Worm (Caenorhabditis elegans) whole organism, L3 larva: ENCODE measurements around the gene srh-190.
A peak's percentile ranks its signal among the peaks of the same experiment; 100 is the strongest.

Source experiments
- aly-2 ChIP-seq: fragments of 150-350 bp; optimal IDR thresholded peaks from 2 replicates; lab custom pipeline; 2014; ENCODE audit warnings: missing biosample characterization, missing genetic modification characterization
- ceh-16 ChIP-seq: sonication (generic microtip); optimal IDR thresholded peaks from 2 replicates; lab custom pipeline; 2017; ENCODE audit warnings: missing biosample characterization, missing genetic modification characterization
- ceh-28 ChIP-seq: fragments of 150-350 bp; optimal IDR thresholded peaks from 2 replicates; lab custom pipeline; 2014; ENCODE audit warnings: missing biosample characterization, missing genetic modification reagents, missing genetic modification characterization
- ceh-82 ChIP-seq: fragments of 150-350 bp; optimal IDR thresholded peaks from 2 replicates; lab custom pipeline; 2014; ENCODE audit warnings: missing biosample characterization, missing genetic modification characterization
- ceh-9 ChIP-seq: sonication (generic microtip); optimal IDR thresholded peaks from 2 replicates; lab custom pipeline; 2018; ENCODE audit warnings: missing biosample characterization, missing genetic modification characterization
- daf-12 ChIP-seq: fragments of 150-350 bp; optimal IDR thresholded peaks from 2 replicates; lab custom pipeline; 2014; ENCODE audit warnings: missing biosample characterization, missing genetic modification reagents, missing genetic modification characterization
- egl-27 ChIP-seq: sonication (generic microtip); optimal IDR thresholded peaks from 4 replicates; lab custom pipeline; 2017; ENCODE audit warnings: missing biosample characterization, missing genetic modification reagents, missing genetic modification characterization
- egl-5 ChIP-seq: fragments of 150-350 bp; optimal IDR thresholded peaks from 2 replicates; lab custom pipeline; 2017; ENCODE audit warnings: missing biosample characterization, missing genetic modification reagents, missing genetic modification characterization, inconsistent platforms
- elt-1 ChIP-seq: fragments of 150-350 bp; optimal IDR thresholded peaks from 2 replicates; lab custom pipeline; 2014; ENCODE audit warnings: missing biosample characterization, missing genetic modification characterization
- elt-2 ChIP-seq: sonication (generic microtip); optimal IDR thresholded peaks from 2 replicates; lab custom pipeline; 2016; ENCODE audit warnings: missing genetic modification reagents, mild to moderate bottlenecking, missing genetic modification characterization, missing compliant biosample characterization
- elt-3 ChIP-seq, 3 experiments: fragments of 150-350 bp in 1 of 3; sonication (generic microtip) in 2 of 3; optimal IDR thresholded peaks; 2 replicates in 2 of 3; 4 replicates in 1 of 3; lab custom pipeline; 2014 to 2017; ENCODE audit warnings: missing biosample characterization in 3 of 3, missing genetic modification characterization in 3 of 3
- eor-1 ChIP-seq, 2 experiments: fragments of 150-350 bp; optimal IDR thresholded peaks; 2 replicates each; lab custom pipeline; 2014 to 2018; ENCODE audit warnings: missing biosample characterization in 2 of 2, missing genetic modification characterization in 2 of 2
- fkh-2 ChIP-seq: fragments of 150-350 bp; optimal IDR thresholded peaks from 2 replicates; lab custom pipeline; 2014; ENCODE audit warnings: missing biosample characterization, missing genetic modification reagents, missing genetic modification characterization
- fos-1 ChIP-seq: fragments of 150-350 bp; optimal IDR thresholded peaks from 2 replicates; lab custom pipeline; 2014; ENCODE audit warnings: missing biosample characterization, missing genetic modification characterization
- hmg-11 ChIP-seq: sonication (generic microtip); optimal IDR thresholded peaks from 2 replicates; lab custom pipeline; 2016; ENCODE audit warnings: missing genetic modification characterization, missing compliant biosample characterization
- jun-1 ChIP-seq: fragments of 150-350 bp; optimal IDR thresholded peaks from 2 replicates; lab custom pipeline; 2014; ENCODE audit warnings: missing biosample characterization, missing genetic modification reagents, missing genetic modification characterization
- lin-15B ChIP-seq: fragments of 150-350 bp; optimal IDR thresholded peaks from 2 replicates; lab custom pipeline; 2014; ENCODE audit warnings: missing biosample characterization, missing genetic modification characterization
- lin-39 ChIP-seq: fragments of 150-350 bp; optimal IDR thresholded peaks from 2 replicates; lab custom pipeline; 2018; ENCODE audit warnings: missing biosample characterization, missing genetic modification reagents, missing genetic modification characterization
- lsy-12 ChIP-seq: sonication (generic microtip); optimal IDR thresholded peaks from 2 replicates; lab custom pipeline; 2016; ENCODE audit warnings: mild to moderate bottlenecking, missing genetic modification characterization, missing compliant biosample characterization
- mdl-1 ChIP-seq: fragments of 150-350 bp; optimal IDR thresholded peaks from 2 replicates; lab custom pipeline; 2014; ENCODE audit warnings: missing biosample characterization, missing genetic modification characterization
- mml-1 ChIP-seq: fragments of 150-350 bp; sonication (generic microtip); optimal IDR thresholded peaks from 3 replicates; lab custom pipeline; 2014; ENCODE audit warnings: missing biosample characterization, missing genetic modification characterization
- nhr-11 ChIP-seq: fragments of 150-350 bp; optimal IDR thresholded peaks from 2 replicates; lab custom pipeline; 2014; ENCODE audit warnings: missing biosample characterization, missing genetic modification characterization
- nhr-12 ChIP-seq: fragments of 150-350 bp; optimal IDR thresholded peaks from 2 replicates; lab custom pipeline; 2014; ENCODE audit warnings: missing biosample characterization, missing genetic modification characterization
- nhr-237 ChIP-seq: fragments of 150-350 bp; optimal IDR thresholded peaks from 2 replicates; lab custom pipeline; 2014; ENCODE audit warnings: missing biosample characterization, missing genetic modification characterization
- nhr-25 ChIP-seq: sonication (generic microtip); optimal IDR thresholded peaks from 2 replicates; lab custom pipeline; 2017; ENCODE audit warnings: missing biosample characterization, missing genetic modification characterization
- nhr-28 ChIP-seq: fragments of 150-350 bp; optimal IDR thresholded peaks from 2 replicates; lab custom pipeline; 2014; ENCODE audit warnings: missing biosample characterization, missing genetic modification characterization
- nhr-43 ChIP-seq: sonication (generic microtip); optimal IDR thresholded peaks from 2 replicates; lab custom pipeline; 2016; ENCODE audit warnings: mild to moderate bottlenecking, missing genetic modification characterization, missing compliant biosample characterization; ENCODE audit not compliant: poor library complexity, severe bottlenecking
- nhr-67 ChIP-seq: fragments of 150-350 bp; optimal IDR thresholded peaks from 2 replicates; lab custom pipeline; 2014; ENCODE audit warnings: missing biosample characterization, missing genetic modification characterization
- nhr-76 ChIP-seq: fragments of 150-350 bp; sonication (generic microtip); optimal IDR thresholded peaks from 5 replicates; lab custom pipeline; 2014; ENCODE audit warnings: missing biosample characterization, missing genetic modification characterization
- nhr-77 ChIP-seq: fragments of 150-350 bp; optimal IDR thresholded peaks from 2 replicates; lab custom pipeline; 2014; ENCODE audit warnings: missing biosample characterization, missing genetic modification characterization
- pqm-1 ChIP-seq: fragments of 150-350 bp; optimal IDR thresholded peaks from 2 replicates; lab custom pipeline; 2017; ENCODE audit warnings: missing biosample characterization, missing genetic modification characterization, inconsistent platforms
- skn-1 ChIP-seq: fragments of 150-350 bp; optimal IDR thresholded peaks from 2 replicates; lab custom pipeline; 2014; ENCODE audit warnings: missing biosample characterization, missing genetic modification characterization
- tbx-2 ChIP-seq: sonication (generic microtip); optimal IDR thresholded peaks from 2 replicates; lab custom pipeline; 2016; ENCODE audit warnings: mild to moderate bottlenecking, missing genetic modification characterization, missing compliant biosample characterization
- unc-39 ChIP-seq: sonication (generic microtip); optimal IDR thresholded peaks from 4 replicates; lab custom pipeline; 2017; ENCODE audit warnings: missing biosample characterization, missing genetic modification characterization
- zag-1 ChIP-seq: fragments of 150-350 bp; optimal IDR thresholded peaks from 2 replicates; lab custom pipeline; 2014; ENCODE audit warnings: missing biosample characterization, missing genetic modification characterization
- ztf-11 ChIP-seq: fragments of 150-350 bp; optimal IDR thresholded peaks from 2 replicates; lab custom pipeline; 2014; ENCODE audit warnings: missing biosample characterization, missing genetic modification characterization
- ztf-4 ChIP-seq: fragments of 150-350 bp; optimal IDR thresholded peaks from 2 replicates; lab custom pipeline; 2014; ENCODE audit warnings: missing biosample characterization, missing genetic modification characterization

srh-190 gene

ce11 chrV:3865273-3865672, 37.6 kb upstream of the srh-190 start:
- no peak for TF ChIP-seq jun-1 (tag; lab: Kevin White, UChicago)
- TF ChIP-seq elt-3 (tag; optimal IDR thresholded peaks at IDR 0.05; lab: Kevin White, UChicago): no peak
- TF ChIP-seq elt-1 (tag; lab: Kevin White, UChicago): peak; percentile 58
- peak; percentile 42 for TF ChIP-seq nhr-25 (tag; lab: Kevin White, UChicago)

ce11 chrV:3868905-3869304, 34.0 kb upstream of the srh-190 start, which contains the start of gene nhr-157:
nhr-157 (minus strand) TSS chrV:3869005.
- TF ChIP-seq elt-3 (tag; optimal IDR thresholded peaks at IDR 0.05; lab: Kevin White, UChicago) (no peak), mml-1 (tag; lab: Kevin White, UChicago) (no peak), nhr-76 (no peak), nhr-25 (tag; lab: Kevin White, UChicago) (no peak), unc-39 (tag; lab: Kevin White, UChicago) (no peak), ceh-9 (tag; lab: Kevin White, UChicago) (no peak), zag-1 (tag; lab: Kevin White, UChicago) (no peak), nhr-67 (tag; lab: Kevin White, UChicago) (no peak), ceh-16 (tag; lab: Kevin White, UChicago) (no peak), fos-1 (no peak), mdl-1 (no peak), lin-39 (tag; lab: Kevin White, UChicago) (no peak), eor-1 (tag; optimal IDR thresholded peaks at IDR 0.05; lab: Kevin White, UChicago) (no peak)

- no peak for TF ChIP-seq fos-1
- TF ChIP-seq aly-2 (tag; lab: Kevin White, UChicago): no peak
- TF ChIP-seq nhr-11 (tag; lab: Kevin White, UChicago): peak; percentile 81
- no peak for TF ChIP-seq elt-1 (tag; lab: Kevin White, UChicago)
- TF ChIP-seq ceh-9 (tag; lab: Kevin White, UChicago): no peak
- TF ChIP-seq nhr-43 (tag; lab: Kevin White, UChicago): no peak
- TF ChIP-seq nhr-77 (tag; lab: Kevin White, UChicago): no peak
- no peak for TF ChIP-seq nhr-12 (tag; lab: Kevin White, UChicago)
- TF ChIP-seq, all 47 proteins: peak for 1
Observed at ce11 chrV:3870359-3870758, 32.5 kb upstream of the srh-190 start.

DNA sequence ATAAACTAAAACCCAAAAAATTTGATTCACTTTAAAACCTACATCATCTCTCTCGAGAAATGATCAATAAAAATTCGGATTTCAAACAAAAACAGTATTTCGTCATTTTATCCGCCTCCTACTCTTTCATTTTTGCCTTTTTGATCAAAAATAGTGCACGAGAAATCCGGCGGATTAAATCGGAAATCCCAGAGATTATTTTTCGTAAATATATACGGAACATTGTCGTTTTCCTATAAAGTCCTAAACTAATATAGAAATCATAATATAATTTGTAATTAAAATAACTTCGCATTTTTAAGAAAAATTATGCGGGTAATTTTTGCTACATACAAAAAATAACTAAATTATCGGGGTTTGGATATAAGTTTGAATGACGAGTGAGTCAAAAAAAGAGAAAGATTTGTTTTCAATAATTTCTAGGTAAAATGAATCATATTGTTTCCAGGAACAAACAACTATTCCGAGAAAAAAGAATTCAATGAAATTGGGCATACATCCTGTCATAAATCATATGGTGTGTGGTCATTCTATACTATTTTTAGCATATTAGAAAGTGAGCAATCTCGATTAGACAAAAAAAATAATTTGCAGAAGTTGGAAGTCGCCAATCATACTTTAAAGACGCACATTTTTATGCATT, 28.7 kb upstream of the srh-190 start, which contains the start of gene nhr-158:
Gene nhr-158, minus strand, starts transcription at position 51 of the 643 bp plus-strand sequence.
- no peak for TF ChIP-seq nhr-43 (tag; lab: Kevin White, UChicago)
- peak; percentile 6 for TF ChIP-seq skn-1 (tag; lab: Kevin White, UChicago)
- TF ChIP-seq, all 47 proteins: peak for 1

- TF ChIP-seq nhr-12 (tag; lab: Kevin White, UChicago) (no peak), eor-1 (tag; optimal IDR thresholded peaks at IDR 0.05; lab: Kevin White, UChicago) (no peak), lin-39 (tag; lab: Kevin White, UChicago) (no peak), nhr-28 (tag; lab: Kevin White, UChicago) (no peak), lin-15B (tag; lab: Kevin White, UChicago) (no peak), daf-12 (tag; lab: Kevin White, UChicago) (no peak), ztf-4 (tag; lab: Kevin White, UChicago) (no peak), unc-39 (tag; lab: Kevin White, UChicago) (no peak), egl-27 (tag; lab: Kevin White, UChicago) (no peak), ceh-16 (tag; lab: Kevin White, UChicago) (no peak), pqm-1 (tag; lab: Kevin White, UChicago) (no peak), fkh-2 (tag; lab: Kevin White, UChicago) (no peak), lsy-12 (no peak), nhr-67 (tag; lab: Kevin White, UChicago) (no peak), mdl-1 (no peak), ztf-11 (no peak), hmg-11 (no peak)
Observed at ce11 chrV:3877242-3877641, 25.7 kb upstream of the srh-190 start.

DNA sequence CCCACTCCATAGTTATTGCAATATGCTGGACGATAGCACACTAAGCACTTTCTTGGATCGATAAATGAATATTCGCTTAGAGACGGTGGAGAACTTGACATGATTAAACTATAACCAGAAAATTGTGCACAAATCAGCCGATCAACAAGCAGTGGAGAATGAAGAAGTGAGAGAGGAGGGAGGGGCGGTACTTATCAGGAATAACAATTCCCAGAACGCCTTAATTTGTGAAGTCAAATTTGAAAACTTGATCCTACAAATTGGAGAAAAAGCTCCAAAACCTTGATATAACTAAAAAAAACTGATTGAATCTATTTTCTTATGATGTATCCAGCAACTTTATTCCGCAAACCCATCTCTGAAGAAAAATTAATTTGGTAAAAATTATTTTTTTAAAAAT, 24.7 kb upstream of the srh-190 start, which contains the start of gene nhr-159:
Gene nhr-159, minus strand, starts transcription at position 101 of the 400 bp plus-strand sequence.
- TF ChIP-seq nhr-11 (tag; lab: Kevin White, UChicago) (no peak), nhr-237 (tag; lab: Kevin White, UChicago) (no peak), ceh-28 (tag; lab: Kevin White, UChicago) (no peak), egl-5 (no peak), tbx-2 (tag; lab: Kevin White, UChicago) (no peak), lin-39 (tag; lab: Kevin White, UChicago) (no peak), hmg-11 (no peak), elt-2 (no peak), jun-1 (tag; lab: Kevin White, UChicago) (no peak), lin-15B (tag; lab: Kevin White, UChicago) (no peak), nhr-76 (no peak), ceh-82 (tag; lab: Kevin White, UChicago) (no peak), eor-1 (tag; optimal IDR thresholded peaks at IDR 0.05; lab: Kevin White, UChicago) (no peak), zag-1 (tag; lab: Kevin White, UChicago) (no peak), elt-1 (tag; lab: Kevin White, UChicago) (no peak), ceh-9 (tag; lab: Kevin White, UChicago) (no peak)
